Worm (Caenorhabditis elegans) whole organism, L4 larva: ENCODE data around the gene ttr-5.

Source experiments
- F10B5.3 ChIP-seq: sonication (generic microtip); optimal IDR thresholded peaks from 2 replicates; lab custom pipeline; 2016; ENCODE audit warnings: mild to moderate bottlenecking, missing genetic modification characterization, missing compliant biosample characterization
- F49E8.2 ChIP-seq: sonication (generic microtip); optimal IDR thresholded peaks from 2 replicates; lab custom pipeline; 2016; ENCODE audit warnings: missing compliant biosample characterization, mild to moderate bottlenecking, missing genetic modification characterization, borderline replicate concordance
- Y105C5A.15 ChIP-seq: fragments of 200-800 bp; sonication (Bioruptor generic); IDR thresholded peaks from 2 replicates; pipeline ENCODE4 v1.3.6; 2022; ENCODE audit warnings: missing genetic modification characterization, missing compliant biosample characterization
- Y75B8A.6 ChIP-seq: fragments of 200-800 bp; sonication (Bioruptor generic); IDR thresholded peaks from 2 replicates; pipeline ENCODE4 v1.3.6; 2022; ENCODE audit warnings: missing genetic modification reagents, missing genetic modification characterization, missing compliant biosample characterization
- aha-1 ChIP-seq: fragments of 150-350 bp; peaks from one replicate; lab custom pipeline; 2014; ENCODE audit warnings: missing biosample characterization, missing genetic modification characterization
- arid-1 ChIP-seq: fragments of 200-800 bp; sonication (Bioruptor generic); conservative IDR thresholded peaks from 2 replicates; pipeline ENCODE4 v1.3.6; 2022; ENCODE audit warnings: missing genetic modification reagents, missing genetic modification characterization, missing compliant biosample characterization
- ceh-20 ChIP-seq: fragments of 200-800 bp; sonication (Bioruptor generic); IDR thresholded peaks from 2 replicates; pipeline ENCODE4 v1.3.6; 2022; ENCODE audit warnings: missing genetic modification reagents, missing genetic modification characterization, missing compliant biosample characterization
- ceh-44 ChIP-seq: fragments of 200-800 bp; sonication (Bioruptor generic); IDR thresholded peaks from 2 replicates; pipeline ENCODE4 v1.3.6; 2022; ENCODE audit warnings: missing genetic modification reagents, missing genetic modification characterization, missing compliant biosample characterization
- ces-1 ChIP-seq: fragments of 150-350 bp; sonication (generic microtip); optimal IDR thresholded peaks from 4 replicates; lab custom pipeline; 2014; ENCODE audit warnings: missing biosample characterization, missing genetic modification reagents, missing genetic modification characterization
- ctbp-1 ChIP-seq: fragments of 200-800 bp; sonication (Bioruptor generic); IDR thresholded peaks from 2 replicates; pipeline ENCODE4 v1.3.6; 2022; ENCODE audit warnings: missing genetic modification reagents, missing genetic modification characterization, missing compliant biosample characterization
- daf-12 ChIP-seq: fragments of 150-350 bp; optimal IDR thresholded peaks from 2 replicates; lab custom pipeline; 2014; ENCODE audit warnings: missing biosample characterization, missing genetic modification reagents, missing genetic modification characterization
- daf-16 ChIP-seq, 3 experiments: sonication (generic microtip); optimal IDR thresholded peaks; 2 replicates each; lab custom pipeline; 2016 to 2017; ENCODE audit warnings: missing genetic modification characterization in 3 of 3, missing genetic modification reagents in 3 of 3, mild to moderate bottlenecking in 2 of 3, missing compliant biosample characterization in 2 of 3, missing biosample characterization in 1 of 3, moderate library complexity in 1 of 3
- daf-19 ChIP-seq: fragments of 200-800 bp; sonication (Bioruptor generic); conservative IDR thresholded peaks from 2 replicates; pipeline ENCODE4 v1.3.6; 2022; ENCODE audit warnings: missing genetic modification characterization, missing compliant biosample characterization
- dmd-6 ChIP-seq: fragments of 200-800 bp; sonication (Bioruptor generic); IDR thresholded peaks from 2 replicates; pipeline ENCODE4 v1.3.6; 2022; ENCODE audit warnings: missing genetic modification reagents, missing genetic modification characterization, missing compliant biosample characterization
- dmd-8 ChIP-seq: fragments of 200-800 bp; sonication (Bioruptor generic); IDR thresholded peaks from 2 replicates; pipeline ENCODE4 v1.3.6; 2022; ENCODE audit warnings: missing genetic modification characterization, missing compliant biosample characterization
- dve-1 ChIP-seq: sonication (generic microtip); optimal IDR thresholded peaks from 2 replicates; lab custom pipeline; 2017; ENCODE audit warnings: antibody characterized with exemption, mild to moderate bottlenecking, missing genetic modification characterization, missing compliant biosample characterization; ENCODE audit not compliant: insufficient read depth
- egl-27 ChIP-seq: sonication (generic microtip); optimal IDR thresholded peaks from 3 replicates; lab custom pipeline; 2017; ENCODE audit warnings: missing biosample characterization, missing genetic modification reagents, missing genetic modification characterization
- fkh-10 ChIP-seq: fragments of 150-350 bp; optimal IDR thresholded peaks from 2 replicates; lab custom pipeline; 2014; ENCODE audit warnings: missing biosample characterization, missing genetic modification reagents, missing genetic modification characterization
- fos-1 ChIP-seq: fragments of 150-350 bp; optimal IDR thresholded peaks from 2 replicates; lab custom pipeline; 2014; ENCODE audit warnings: missing biosample characterization, missing genetic modification characterization
- hif-1 ChIP-seq, 2 experiments: sonication (generic microtip); optimal IDR thresholded peaks; 2 replicates each; lab custom pipeline; 2016 to 2017; ENCODE audit warnings: missing compliant biosample characterization in 2 of 2, missing genetic modification characterization in 2 of 2, missing genetic modification reagents in 2 of 2, missing genotype in 2 of 2, mild to moderate bottlenecking in 1 of 2
- hmg-1.1 ChIP-seq: fragments of 200-800 bp; sonication (Bioruptor generic); IDR thresholded peaks from 2 replicates; pipeline ENCODE4 v1.3.6; 2022; ENCODE audit warnings: missing genetic modification reagents, missing genetic modification characterization, missing compliant biosample characterization
- jun-1 ChIP-seq: fragments of 150-350 bp; optimal IDR thresholded peaks from 2 replicates; lab custom pipeline; 2014; ENCODE audit warnings: missing biosample characterization, missing genetic modification reagents, missing genetic modification characterization
- lin-13 ChIP-seq: fragments of 150-350 bp; optimal IDR thresholded peaks from 2 replicates; lab custom pipeline; 2014; ENCODE audit warnings: missing biosample characterization, missing genetic modification reagents, missing genetic modification characterization
- lin-29 ChIP-seq: fragments of 200-800 bp; sonication (Bioruptor generic); IDR thresholded peaks from 2 replicates; pipeline ENCODE4 v1.3.6; 2022; ENCODE audit warnings: missing genetic modification reagents, missing genetic modification characterization, missing compliant biosample characterization
- lin-39 ChIP-seq: fragments of 150-350 bp; optimal IDR thresholded peaks from 2 replicates; lab custom pipeline; 2014; ENCODE audit warnings: missing biosample characterization, missing genetic modification reagents, missing genetic modification characterization
- lir-3 ChIP-seq: sonication (generic microtip); optimal IDR thresholded peaks from 2 replicates; lab custom pipeline; 2016; ENCODE audit warnings: mild to moderate bottlenecking, missing genetic modification characterization, missing compliant biosample characterization
- nhr-10 ChIP-seq: fragments of 150-350 bp; optimal IDR thresholded peaks from 2 replicates; lab custom pipeline; 2014; ENCODE audit warnings: missing biosample characterization, missing genetic modification characterization
- nhr-102 ChIP-seq: sonication (generic microtip); optimal IDR thresholded peaks from 2 replicates; lab custom pipeline; 2016; ENCODE audit warnings: mild to moderate bottlenecking, missing genetic modification characterization, moderate library complexity, missing compliant biosample characterization
- nhr-25 ChIP-seq: sonication (generic microtip); optimal IDR thresholded peaks from 2 replicates; lab custom pipeline; 2017; ENCODE audit warnings: missing genetic modification characterization, mild to moderate bottlenecking, missing compliant biosample characterization, antibody characterized with exemption, moderate library complexity, borderline replicate concordance; ENCODE audit not compliant: insufficient read depth
- nhr-28 ChIP-seq: fragments of 150-350 bp; optimal IDR thresholded peaks from 2 replicates; lab custom pipeline; 2014; ENCODE audit warnings: missing biosample characterization, missing genetic modification characterization
- nhr-41 ChIP-seq: fragments of 200-800 bp; sonication (Bioruptor generic); IDR thresholded peaks from 2 replicates; pipeline ENCODE4 v1.3.6; 2022; ENCODE audit warnings: missing genetic modification reagents, missing genetic modification characterization, missing compliant biosample characterization
- nhr-48 ChIP-seq: sonication (generic microtip); optimal IDR thresholded peaks from 2 replicates; lab custom pipeline; 2016; ENCODE audit warnings: mild to moderate bottlenecking, missing genetic modification characterization, missing compliant biosample characterization
- nhr-76 ChIP-seq: fragments of 150-350 bp; optimal IDR thresholded peaks from 2 replicates; lab custom pipeline; 2014; ENCODE audit warnings: missing biosample characterization, missing genetic modification characterization
- nhr-77 ChIP-seq: fragments of 150-350 bp; optimal IDR thresholded peaks from 2 replicates; lab custom pipeline; 2014; ENCODE audit warnings: missing biosample characterization, missing genetic modification characterization
- php-3 ChIP-seq: fragments of 200-800 bp; sonication (Bioruptor generic); IDR thresholded peaks from 2 replicates; pipeline ENCODE4 v1.3.6; 2022; ENCODE audit warnings: missing genetic modification reagents, missing genetic modification characterization, missing compliant biosample characterization
- pqm-1 ChIP-seq: sonication (generic microtip); optimal IDR thresholded peaks from 2 replicates; lab custom pipeline; 2017; ENCODE audit warnings: missing biosample characterization, missing genetic modification characterization
- sdz-12 ChIP-seq: fragments of 200-800 bp; sonication (Bioruptor generic); optimal IDR thresholded peaks from 2 replicates; lab custom pipeline; 2018; ENCODE audit warnings: mild to moderate bottlenecking, missing genetic modification characterization, missing compliant biosample characterization
- snpc-4 ChIP-seq: fragments of 150-350 bp; optimal IDR thresholded peaks from 2 replicates; lab custom pipeline; 2014; ENCODE audit warnings: missing biosample characterization, missing genetic modification characterization
- spr-3 ChIP-seq: fragments of 200-800 bp; sonication (Bioruptor generic); optimal IDR thresholded peaks from 2 replicates; lab custom pipeline; 2018; ENCODE audit warnings: mild to moderate bottlenecking, missing genetic modification characterization, missing compliant biosample characterization
- tra-1 ChIP-seq: fragments of 200-800 bp; sonication (Bioruptor generic); IDR thresholded peaks from 2 replicates; pipeline ENCODE4 v1.3.6; 2022; ENCODE audit warnings: missing genetic modification reagents, missing genetic modification characterization, missing compliant biosample characterization
- unc-130 ChIP-seq: sonication (generic microtip); optimal IDR thresholded peaks from 2 replicates; lab custom pipeline; 2016; ENCODE audit warnings: missing genetic modification reagents, missing genetic modification characterization, missing compliant biosample characterization
- unc-62 ChIP-seq, 3 experiments: fragments of 150-350 bp in 1 of 3; sonication (generic microtip); optimal IDR thresholded peaks in 2 of 3; peaks in 1 of 3; 1 replicate in 1 of 3; 2 replicates in 2 of 3; lab custom pipeline; 2014 to 2017; ENCODE audit warnings: missing biosample characterization in 3 of 3, missing genetic modification characterization in 3 of 3, missing genetic modification reagents in 3 of 3, missing genotype in 1 of 3
- zag-1 ChIP-seq: fragments of 150-350 bp; optimal IDR thresholded peaks from 2 replicates; lab custom pipeline; 2014; ENCODE audit warnings: missing biosample characterization, missing genetic modification characterization
- zfp-2 ChIP-seq: sonication (generic microtip); optimal IDR thresholded peaks from 2 replicates; lab custom pipeline; 2016; ENCODE audit warnings: mild to moderate bottlenecking, missing genetic modification characterization, missing compliant biosample characterization

ttr-5 gene

ce11 chrIII:9329790-9330366 lies at the start of gene ttr-5:
Gene ttr-5, plus strand, starts transcription at chrIII:9330316.
- TF ChIP-seq aha-1 (tag; lab: Kevin White, UChicago) (peak; percentile 91), tra-1 (GFP tag; lab: Robert Waterston, UW) (no peak), daf-16 (GFP tag; optimal IDR thresholded peaks at IDR 0.05; lab: Kevin White, UChicago) (peak in 1 of 2 experiments; percentile 62), daf-16 (tag; optimal IDR thresholded peaks at IDR 0.05; lab: Kevin White, UChicago) (no peak)

- TF ChIP-seq dve-1 (tag; lab: Kevin White, UChicago), result no peak
- no peak for TF ChIP-seq nhr-48
- no peak for TF ChIP-seq nhr-102 (tag; lab: Kevin White, UChicago)
- TF ChIP-seq dmd-8 (GFP tag; lab: Robert Waterston, UW), result no peak
- TF ChIP-seq ces-1, result no peak
- no peak for TF ChIP-seq lin-29
- no peak for TF ChIP-seq lir-3 (tag; lab: Kevin White, UChicago)
- TF ChIP-seq nhr-10 (tag; lab: Kevin White, UChicago), result no peak
- no peak for TF ChIP-seq fkh-10
- no peak for TF ChIP-seq zag-1 (tag; lab: Kevin White, UChicago)
- TF ChIP-seq, all 104 proteins: peak for 0
Measured at ce11 chrIII:9281480-9281879, 48.6 kb upstream of the ttr-5 start, which contains the start of gene fozi-1. Gene fozi-1, plus strand, starts transcription at chrIII:9281780.

- TF ChIP-seq fos-1 (tag; lab: Kevin White, UChicago) (no peak), arid-1 (GFP tag; lab: Robert Waterston, UW) (no peak), F49E8.2 (tag; lab: Kevin White, UChicago) (no peak), sdz-12 (GFP tag; lab: Kevin White, UChicago) (no peak), unc-62 (GFP tag; optimal IDR thresholded peaks at IDR 0.05 in 1 of 2; lab: Kevin White, UChicago) (no peak), unc-62 (tag; optimal IDR thresholded peaks at IDR 0.05; lab: Kevin White, UChicago) (no peak), Y105C5A.15 (GFP tag; lab: Robert Waterston, UW) (no peak), dmd-8 (GFP tag; lab: Robert Waterston, UW) (no peak), pqm-1 (tag; lab: Kevin White, UChicago) (peak; percentile 53), ceh-20 (no peak), lin-13 (GFP tag; lab: Kevin White, UChicago) (no peak), nhr-28 (tag; lab: Kevin White, UChicago) (no peak), ceh-44 (GFP tag; lab: Robert Waterston, UW) (no peak), ces-1 (no peak), hif-1 (tag; optimal IDR thresholded peaks at IDR 0.05; lab: Kevin White, UChicago) (no peak), dmd-6 (GFP tag; lab: Robert Waterston, UW) (0 out of 2 replicates have a peak, but pooled peaks have one; percentile 9), nhr-77 (tag; lab: Kevin White, UChicago) (no peak), F10B5.3 (tag; lab: Kevin White, UChicago) (no peak), egl-27 (tag; lab: Kevin White, UChicago) (no peak), lin-39 (no peak), snpc-4 (tag; lab: Kevin White, UChicago) (no peak), hmg-1.1 (GFP tag; lab: Robert Waterston, UW) (no peak), zag-1 (tag; lab: Kevin White, UChicago) (no peak), unc-130 (GFP tag; lab: Kevin White, UChicago) (no peak), daf-16 (GFP tag; optimal IDR thresholded peaks at IDR 0.05; lab: Kevin White, UChicago) (no peak), daf-16 (tag; optimal IDR thresholded peaks at IDR 0.05; lab: Kevin White, UChicago) (peak; percentile 92)
Measured at ce11 chrIII:9288540-9288939, 41.6 kb upstream of the ttr-5 start.

ce11 chrIII:9289815-9290214 lies 40.3 kb upstream of the ttr-5 start:
- TF ChIP-seq arid-1 (GFP tag; lab: Robert Waterston, UW) (no peak), php-3 (GFP tag; lab: Robert Waterston, UW) (peak; percentile 59; the same call in 1 of the 2 replicates), jun-1 (tag; lab: Kevin White, UChicago) (no peak), nhr-76 (tag; lab: Kevin White, UChicago) (no peak), nhr-25 (no peak), sdz-12 (GFP tag; lab: Kevin White, UChicago) (no peak), daf-12 (tag; lab: Kevin White, UChicago) (no peak), nhr-48 (peak; percentile 32), spr-3 (GFP tag; lab: Kevin White, UChicago) (no peak), zfp-2 (tag; lab: Kevin White, UChicago) (no peak), F10B5.3 (tag; lab: Kevin White, UChicago) (no peak), daf-19 (no peak), pqm-1 (tag; lab: Kevin White, UChicago) (peak; percentile 94), Y75B8A.6 (GFP tag; lab: Robert Waterston, UW) (no peak), ctbp-1 (GFP tag; lab: Robert Waterston, UW) (no peak), nhr-41 (GFP tag; lab: Robert Waterston, UW) (no peak), dve-1 (tag; lab: Kevin White, UChicago) (peak; percentile 76)
